Worm (Caenorhabditis elegans) whole organism, L4/young adult: ENCODE results near the gene F21H7.3.

ENCODE experiments used
- W03F9.2 ChIP-seq: fragments of 150-350 bp; optimal IDR thresholded peaks from 2 replicates; lab custom pipeline; 2014; ENCODE audit warnings: missing biosample characterization, missing genetic modification characterization
- dao-5 ChIP-seq: sonication (generic microtip); optimal IDR thresholded peaks from 2 replicates; lab custom pipeline; 2016; ENCODE audit warnings: missing genotype, missing genetic modification characterization, moderate library complexity, missing compliant biosample characterization
- him-1 ChIP-seq: sonication (generic microtip); optimal IDR thresholded peaks from 2 replicates; lab custom pipeline; 2016; ENCODE audit warnings: missing genotype, missing genetic modification reagents, missing genetic modification characterization, missing compliant biosample characterization

ce11 chrV:16182918-16183317 is 52.1 kb downstream of the F21H7.3 start, which contains the start of gene srh-277:
- TF ChIP-seq W03F9.2 (tag; lab: Kevin White, UChicago) (no peak), him-1 (tag; lab: Kevin White, UChicago) (no peak), dao-5 (no peak)
